Worm (Caenorhabditis elegans): ENCODE results near the gene clec-121.
A peak's percentile ranks its signal among the peaks of the same experiment; 100 is the strongest.

The clec-121 gene

DNA sequence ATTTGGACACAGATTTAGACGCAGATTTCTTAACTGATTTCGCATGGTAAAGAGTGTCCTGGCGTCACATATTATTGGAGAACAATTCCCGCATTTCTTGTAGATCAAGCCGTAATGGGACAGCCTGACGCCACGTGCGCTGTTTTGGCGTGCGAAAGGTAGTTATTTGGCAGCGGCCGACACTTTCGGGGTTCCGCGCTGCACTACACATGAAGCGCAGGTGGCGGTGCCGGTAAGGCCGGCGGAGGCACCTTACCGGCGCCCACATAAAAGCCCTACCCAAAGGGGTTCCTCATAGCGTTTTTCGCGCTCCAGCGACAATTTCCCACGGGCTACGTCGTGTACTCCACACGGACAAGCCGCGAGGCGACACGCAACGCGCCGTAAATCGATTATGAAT lies 8.0 kb downstream of the clec-121 start:
- TF ChIP-seq unc-30 (tag; optimal IDR thresholded peaks at IDR 0.05), result no peak
- TF ChIP-seq fkh-8 (tag; optimal IDR thresholded peaks at IDR 0.05), result no peak
- no peak for TF ChIP-seq ztf-4 (tag; optimal IDR thresholded peaks at IDR 0.05)
- no peak for TF ChIP-seq zip-4 (GFP tag; optimal IDR thresholded peaks at IDR 0.05)
- no peak for TF ChIP-seq nhr-71 (tag; optimal IDR thresholded peaks at IDR 0.05)

DNA sequence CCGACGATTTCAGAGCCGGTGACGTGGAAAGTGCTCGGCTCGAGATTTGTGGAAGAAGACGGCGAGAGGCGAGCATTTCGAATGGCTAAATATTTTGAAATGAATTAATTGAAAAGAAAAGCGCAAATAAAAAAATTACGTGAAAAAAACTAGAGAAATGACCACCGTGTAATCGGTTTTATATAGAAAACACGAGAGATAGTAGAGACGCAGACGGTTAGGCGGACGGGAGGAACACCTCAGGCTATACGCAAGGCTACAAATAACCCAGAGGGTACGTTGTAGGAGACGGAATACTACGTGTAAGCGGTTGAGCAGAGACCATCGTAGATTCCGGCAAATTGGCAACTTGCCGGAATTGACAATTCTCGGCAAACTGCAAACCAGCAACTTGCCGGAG lies 9.0 kb downstream of the clec-121 start, which contains the start of gene Y25C1A.13:
Y25C1A.13 (minus strand) TSS at position 101 of the 400 bp plus-strand sequence.
- TF ChIP-seq C34B4.2 (tag; optimal IDR thresholded peaks at IDR 0.05) (no peak), lin-14 (GFP tag; optimal IDR thresholded peaks at IDR 0.05) (peak; percentile 40)

DNA sequence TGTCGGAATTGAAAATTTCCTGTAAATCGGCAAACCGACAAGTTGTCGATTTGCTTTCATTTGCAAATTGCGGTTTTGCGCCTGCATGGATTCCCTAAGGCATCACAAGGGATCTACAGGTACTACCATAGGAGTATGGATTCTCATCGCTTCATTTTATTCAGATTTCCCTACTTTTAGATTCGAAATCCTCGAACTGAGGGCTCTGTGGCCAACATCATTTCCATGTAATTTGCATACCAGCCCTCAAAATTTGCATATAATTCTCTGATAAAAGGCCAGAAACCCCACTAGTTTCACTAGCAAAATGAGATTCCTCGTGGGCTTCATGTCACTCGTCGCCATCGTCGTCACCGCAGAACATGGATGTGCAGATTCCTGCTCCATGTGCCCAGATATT lies 10.2 kb downstream of the clec-121 start, which contains the start of gene Y25C1A.2:
Y25C1A.2 (plus strand) TSS at position 301 of the 400 bp plus-strand sequence.
- TF ChIP-seq vab-15 (tag; optimal IDR thresholded peaks at IDR 0.05), result no peak

DNA sequence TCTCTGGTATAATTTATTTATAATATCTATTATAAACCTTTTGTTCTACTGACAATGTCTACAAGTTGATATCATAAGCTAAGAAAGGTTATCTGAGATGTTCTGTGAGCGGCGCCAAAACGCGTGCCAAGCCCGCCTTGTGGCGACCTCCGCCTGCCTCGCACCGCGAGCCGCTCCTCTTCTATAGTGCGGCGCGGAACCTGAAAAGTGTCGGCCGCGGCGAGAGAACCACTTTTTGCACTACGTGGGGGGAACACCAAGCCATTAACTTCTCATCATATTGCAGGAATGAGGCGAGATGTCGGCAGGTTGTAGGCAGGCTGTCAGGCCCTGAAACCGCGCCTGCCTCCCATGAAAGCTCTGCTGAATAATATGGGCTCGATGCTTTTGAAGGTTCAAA lies 11.2 kb downstream of the clec-121 start:
- TF ChIP-seq nhr-47 (tag; optimal IDR thresholded peaks at IDR 0.05) (no peak), swsn-7 (tag; optimal IDR thresholded peaks at IDR 0.05) (no peak), snpc-4 (tag; optimal IDR thresholded peaks at IDR 0.05) (peak; percentile 45), ces-1 (GFP tag; optimal IDR thresholded peaks at IDR 0.05) (no peak), nhr-28 (tag; optimal IDR thresholded peaks at IDR 0.05) (no peak), elt-2 (tag; optimal IDR thresholded peaks at IDR 0.05) (no peak), nhr-237 (tag; optimal IDR thresholded peaks at IDR 0.05) (no peak)

DNA sequence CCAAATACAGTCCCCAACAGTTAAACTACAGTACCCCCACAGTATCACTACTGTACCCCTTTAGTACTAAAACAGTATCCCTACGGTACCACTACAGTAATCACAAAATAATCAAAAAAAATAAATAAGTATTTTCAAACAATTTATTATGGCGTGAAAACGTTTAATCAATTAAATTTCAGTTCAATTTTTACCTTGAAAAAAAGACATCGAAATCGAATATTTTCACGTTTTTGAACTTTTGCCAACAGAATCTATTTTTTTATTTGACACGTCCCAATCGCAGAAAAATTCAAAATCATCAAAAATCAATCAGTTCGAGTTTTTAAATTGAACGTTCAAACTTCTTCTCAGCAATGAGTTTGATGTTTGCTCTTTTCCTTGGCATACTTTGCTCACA lies 11.8 kb downstream of the clec-121 start, which contains the start of gene clec-123:
clec-123 (plus strand) TSS at position 301 of the 400 bp plus-strand sequence.
- TF ChIP-seq egl-13 (tag; optimal IDR thresholded peaks at IDR 0.05), result no peak
- no peak for TF ChIP-seq nhr-11 (tag; optimal IDR thresholded peaks at IDR 0.05)
- TF ChIP-seq lin-13 (GFP tag; optimal IDR thresholded peaks at IDR 0.05), result no peak
- no peak for TF ChIP-seq zag-1 (tag; optimal IDR thresholded peaks at IDR 0.05)
- no peak for TF ChIP-seq isw-1 (GFP tag; IDR thresholded peaks at IDR 0.05)
- TF ChIP-seq alr-1 (tag; optimal IDR thresholded peaks at IDR 0.05; ENCODE audit: borderline replicate concordance), result no peak
- no peak for TF ChIP-seq lin-15B (tag; optimal IDR thresholded peaks at IDR 0.05)
- TF ChIP-seq ces-1 (GFP tag; optimal IDR thresholded peaks at IDR 0.05), result no peak
- TF ChIP-seq jun-1 (tag; optimal IDR thresholded peaks at IDR 0.05), result no peak
- no peak for TF ChIP-seq nhr-28 (tag; optimal IDR thresholded peaks at IDR 0.05)
- TF ChIP-seq lin-39 (tag; optimal IDR thresholded peaks at IDR 0.05), result no peak

DNA sequence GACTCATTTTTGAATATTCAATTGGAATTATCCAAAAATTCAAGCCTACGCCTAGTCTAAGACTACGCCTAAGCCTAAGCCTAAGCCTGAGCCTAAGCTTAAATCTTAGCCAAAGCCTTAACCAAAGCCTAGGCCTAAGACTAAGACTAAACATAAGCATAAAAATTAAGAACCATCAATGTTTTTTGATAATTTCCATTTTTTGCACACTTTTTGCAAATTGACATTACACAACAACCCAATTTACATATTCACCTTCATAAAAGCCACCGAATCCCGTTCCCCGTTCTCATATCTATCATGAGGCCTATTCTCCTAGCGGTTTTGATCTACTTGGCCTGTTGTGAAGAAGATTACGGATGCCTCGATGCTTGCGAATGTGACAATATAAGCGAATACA lies 15.4 kb downstream of the clec-121 start, which contains the start of gene T10D4.7:
T10D4.7 (plus strand) TSS at position 301 of the 400 bp plus-strand sequence.
- TF ChIP-seq efl-3 (GFP tag; optimal IDR thresholded peaks at IDR 0.05) (no peak), pax-3 (tag; optimal IDR thresholded peaks at IDR 0.05) (no peak), ceh-63 (GFP tag; optimal IDR thresholded peaks at IDR 0.05) (no peak), efl-1 (optimal IDR thresholded peaks at IDR 0.05) (no peak), efl-1 (GFP tag; optimal IDR thresholded peaks at IDR 0.05 in 1 of 2) (no peak), mab-9 (GFP tag; IDR thresholded peaks at IDR 0.05) (no peak), skn-1 (tag; optimal IDR thresholded peaks at IDR 0.05) (no peak), nhr-76 (tag; optimal IDR thresholded peaks at IDR 0.05) (no peak), ets-5 (GFP tag; IDR thresholded peaks at IDR 0.05) (no peak), ceh-90 (tag; optimal IDR thresholded peaks at IDR 0.05) (no peak), nhr-20 (tag; optimal IDR thresholded peaks at IDR 0.05) (no peak), unc-130 (tag; optimal IDR thresholded peaks at IDR 0.05) (no peak), elt-2 (tag; optimal IDR thresholded peaks at IDR 0.05) (no peak), ztf-4 (tag; optimal IDR thresholded peaks at IDR 0.05) (no peak), lin-35 (GFP tag; optimal IDR thresholded peaks at IDR 0.05) (no peak), C16A3.4 (tag; optimal IDR thresholded peaks at IDR 0.05) (no peak), irx-1 (tag; optimal IDR thresholded peaks at IDR 0.05) (no peak)
